Worm (Caenorhabditis elegans) whole organism, late embryonic: ENCODE measurements around the gene srg-45.
A peak's percentile ranks its signal among the peaks of the same experiment; 100 is the strongest.

ENCODE experiments used
- ama-1 ChIP-seq: fragments of 150-350 bp; optimal IDR thresholded peaks from 2 replicates; lab custom pipeline; 2014
- ceh-9 ChIP-seq: sonication (generic microtip); optimal IDR thresholded peaks from 2 replicates; lab custom pipeline; 2016; ENCODE audit warnings: mild to moderate bottlenecking, missing genetic modification characterization, inconsistent platforms, missing compliant biosample characterization
- eyg-1 ChIP-seq: sonication (generic microtip); optimal IDR thresholded peaks from 2 replicates; lab custom pipeline; 2016; ENCODE audit warnings: missing genotype, missing genetic modification characterization, missing compliant biosample characterization
- pat-9 ChIP-seq: fragments of 200-800 bp; sonication (Bioruptor generic); optimal IDR thresholded peaks from 2 replicates; lab custom pipeline; 2018; ENCODE audit warnings: mild to moderate bottlenecking, missing genetic modification characterization, moderate library complexity, missing compliant biosample characterization
- pqm-1 ChIP-seq: sonication (generic microtip); optimal IDR thresholded peaks from 2 replicates; lab custom pipeline; 2016; ENCODE audit warnings: missing genetic modification characterization, missing compliant biosample characterization
- pros-1 ChIP-seq: fragments of 150-350 bp; optimal IDR thresholded peaks from 2 replicates; lab custom pipeline; 2014; ENCODE audit warnings: missing biosample characterization, missing genetic modification reagents, missing genetic modification characterization
- tbx-2 ChIP-seq: sonication (generic microtip); optimal IDR thresholded peaks from 2 replicates; lab custom pipeline; 2016; ENCODE audit warnings: missing genetic modification characterization, missing compliant biosample characterization

ce11 chrV:12303453-12304077, 3.7 kb upstream of the srg-45 start:
- peak; percentile 99 for TF ChIP-seq pqm-1 (tag; lab: Kevin White, UChicago)
- TF ChIP-seq tbx-2 (tag; lab: Kevin White, UChicago), result peak; percentile 99
- TF ChIP-seq ama-1 (lab: Kevin White, UChicago), result peak; percentile 80
- peak; percentile 99 for TF ChIP-seq pros-1
- peak; percentile 100 for TF ChIP-seq pat-9
- TF ChIP-seq eyg-1 (tag; lab: Kevin White, UChicago), result peak; percentile 100
- peak; percentile 100 for TF ChIP-seq ceh-9 (tag; lab: Kevin White, UChicago)
